Fruit fly (Drosophila melanogaster): ENCODE results near the gene Bdbt.
A peak's percentile ranks its signal among the peaks of the same experiment; 100 is the strongest.

Gene Bdbt

dm6 chr3R:21151090-21151870 lies 32.6 kb upstream of the Bdbt start:
- TF ChIP-seq kay (GFP tag; optimal IDR thresholded peaks at IDR 0.05) (no peak), CG15269 (tag; optimal IDR thresholded peaks at IDR 0.05) (peak; percentile 77), Meics (GFP tag; optimal IDR thresholded peaks at IDR 0.05) (peak; percentile 67), CG14667 (GFP tag; IDR thresholded peaks at IDR 0.05) (0 out of 2 replicates have a peak, but pooled peaks have one; percentile 8), CG5953 (GFP tag; IDR thresholded peaks at IDR 0.05) (no peak), CG43689 (GFP tag; IDR thresholded peaks at IDR 0.05) (peak; percentile 42; the same call in 1 of the 2 replicates), CG9817 (tag; optimal IDR thresholded peaks at IDR 0.05) (peak; percentile 37), Xbp1 (GFP tag; optimal IDR thresholded peaks at IDR 0.05) (peak; percentile 63), CG7987 (GFP tag; optimal IDR thresholded peaks at IDR 0.05) (no peak), kah (GFP tag; optimal IDR thresholded peaks at IDR 0.05) (no peak), abd-A (tag; optimal IDR thresholded peaks at IDR 0.05) (no peak), fu2 (GFP tag; optimal IDR thresholded peaks at IDR 0.05) (no peak), Stat92E (GFP tag; optimal IDR thresholded peaks at IDR 0.05) (no peak), cwo (GFP tag; optimal IDR thresholded peaks at IDR 0.05) (peak; percentile 83), CG2875 (GFP tag; optimal IDR thresholded peaks at IDR 0.05) (no peak), Max (GFP tag; optimal IDR thresholded peaks at IDR 0.05) (peak; percentile 23), insv (GFP tag; optimal IDR thresholded peaks at IDR 0.05) (no peak), Kr (GFP tag; optimal IDR thresholded peaks at IDR 0.05) (no peak), Mrtf (GFP tag; IDR thresholded peaks at IDR 0.05) (peak; percentile 27; the same call in 1 of the 3 replicates), Chrac-16 (GFP tag; optimal IDR thresholded peaks at IDR 0.05) (peak; percentile 54), Bteb2 (GFP tag; optimal IDR thresholded peaks at IDR 0.05) (peak; percentile 45), CG12236 (GFP tag; optimal IDR thresholded peaks at IDR 0.05) (peak; percentile 19), CG16863 (GFP tag; optimal IDR thresholded peaks at IDR 0.05) (peak; percentile 6), CG2202 (tag; optimal IDR thresholded peaks at IDR 0.05) (no peak), seq (GFP tag; IDR thresholded peaks at IDR 0.05) (peak; percentile 65), CG12942 (GFP tag; optimal IDR thresholded peaks at IDR 0.05) (peak; percentile 33), sd (tag; optimal IDR thresholded peaks at IDR 0.05) (peak; percentile 84), CG31224 (GFP tag; IDR thresholded peaks at IDR 0.05) (peak; percentile 52), CG3838 (GFP tag; optimal IDR thresholded peaks at IDR 0.05) (no peak), org-1 (GFP tag; optimal IDR thresholded peaks at IDR 0.05) (no peak), CG8765 (GFP tag; IDR thresholded peaks at IDR 0.05) (no peak), bcd (GFP tag; optimal IDR thresholded peaks at IDR 0.05) (peak; percentile 36), ewg (GFP tag; optimal IDR thresholded peaks at IDR 0.05) (no peak), CG17385 (GFP tag; optimal IDR thresholded peaks at IDR 0.05) (peak; percentile 60), kni (GFP tag; optimal IDR thresholded peaks at IDR 0.05) (no peak), p53 (GFP tag; optimal IDR thresholded peaks at IDR 0.05) (no peak), CG9727 (GFP tag; optimal IDR thresholded peaks at IDR 0.05) (peak; percentile 65), CG10366 (GFP tag; IDR thresholded peaks at IDR 0.05) (peak; percentile 61), CG2120 (GFP tag; optimal IDR thresholded peaks at IDR 0.05) (peak; percentile 81), her (GFP tag; optimal IDR thresholded peaks at IDR 0.05) (no peak), ash1 (GFP tag; optimal IDR thresholded peaks at IDR 0.05) (no peak), CG10565 (GFP tag; optimal IDR thresholded peaks at IDR 0.05) (no peak), CG3281 (GFP tag; optimal IDR thresholded peaks at IDR 0.05) (peak; percentile 73), Hr3 (GFP tag; optimal IDR thresholded peaks at IDR 0.05) (peak; percentile 34), Deaf1 (tag; optimal IDR thresholded peaks at IDR 0.05) (peak; percentile 1), ac (GFP tag; optimal IDR thresholded peaks at IDR 0.05) (no peak), fd96Cb (tag; optimal IDR thresholded peaks at IDR 0.05) (peak; percentile 55), mam (GFP tag; optimal IDR thresholded peaks at IDR 0.05) (peak; percentile 53), lab (GFP tag; optimal IDR thresholded peaks at IDR 0.05) (peak; percentile 81)
